Worm (Caenorhabditis elegans) whole organism, L4 larva: ENCODE measurements around the gene F40F8.4.

Experiments
- arid-1 ChIP-seq: fragments of 200-800 bp; sonication (Bioruptor generic); conservative IDR thresholded peaks from 2 replicates; pipeline ENCODE4 v1.3.6; 2022; ENCODE audit warnings: missing genetic modification reagents, missing genetic modification characterization, missing compliant biosample characterization
- ceh-82 ChIP-seq: sonication (generic microtip); optimal IDR thresholded peaks from 2 replicates; lab custom pipeline; 2017; ENCODE audit warnings: missing biosample characterization, missing genetic modification characterization
- egl-27 ChIP-seq: sonication (generic microtip); optimal IDR thresholded peaks from 3 replicates; lab custom pipeline; 2017; ENCODE audit warnings: missing biosample characterization, missing genetic modification reagents, missing genetic modification characterization
- fkh-10 ChIP-seq: fragments of 150-350 bp; optimal IDR thresholded peaks from 2 replicates; lab custom pipeline; 2014; ENCODE audit warnings: missing biosample characterization, missing genetic modification reagents, missing genetic modification characterization
- lin-13 ChIP-seq: fragments of 150-350 bp; optimal IDR thresholded peaks from 2 replicates; lab custom pipeline; 2014; ENCODE audit warnings: missing biosample characterization, missing genetic modification reagents, missing genetic modification characterization
- lin-39 ChIP-seq: fragments of 150-350 bp; optimal IDR thresholded peaks from 2 replicates; lab custom pipeline; 2014; ENCODE audit warnings: missing biosample characterization, missing genetic modification reagents, missing genetic modification characterization
- lsy-2 ChIP-seq, 2 experiments: fragments of 150-350 bp in 1 of 2; sonication (generic microtip) in 1 of 2; optimal IDR thresholded peaks; 2 replicates each; lab custom pipeline; 2014 to 2017; ENCODE audit warnings: missing biosample characterization in 2 of 2, missing genetic modification characterization in 2 of 2
- nhr-10 ChIP-seq: fragments of 150-350 bp; optimal IDR thresholded peaks from 2 replicates; lab custom pipeline; 2014; ENCODE audit warnings: missing biosample characterization, missing genetic modification characterization
- nhr-11 ChIP-seq: fragments of 150-350 bp; optimal IDR thresholded peaks from 2 replicates; lab custom pipeline; 2014; ENCODE audit warnings: missing biosample characterization, missing genetic modification characterization
- nhr-237 ChIP-seq: sonication (generic microtip); optimal IDR thresholded peaks from 2 replicates; lab custom pipeline; 2017; ENCODE audit warnings: missing biosample characterization, missing genetic modification characterization
- pha-4 ChIP-seq, 2 experiments: fragments of 150-350 bp in 1 of 2; fragments of 200-800 bp in 1 of 2; sonication (Bioruptor generic) in 1 of 2; IDR thresholded peaks in 1 of 2; optimal IDR thresholded peaks in 1 of 2; 2 replicates each; pipeline versions ENCODE4 v1.3.6 to Lab custom; 2014 to 2022; ENCODE audit warnings: missing genetic modification characterization in 2 of 2, missing genetic modification reagents in 2 of 2, missing biosample characterization in 1 of 2, missing compliant biosample characterization in 1 of 2
- pqm-1 ChIP-seq: sonication (generic microtip); optimal IDR thresholded peaks from 2 replicates; lab custom pipeline; 2017; ENCODE audit warnings: missing biosample characterization, missing genetic modification characterization
- skn-1 ChIP-seq: fragments of 150-350 bp; optimal IDR thresholded peaks from 2 replicates; lab custom pipeline; 2014; ENCODE audit warnings: missing biosample characterization, missing genetic modification characterization

ce11 chrII:11094431-11094830 is 45.6 kb downstream of the F40F8.4 start:
- no peak for TF ChIP-seq skn-1
- TF ChIP-seq ceh-82 (tag; lab: Kevin White, UChicago) = no peak
- TF ChIP-seq pha-4 (GFP tag; IDR thresholded peaks at IDR 0.05; lab: Robert Waterston, UW) = no peak
- no peak for TF ChIP-seq pha-4 (tag; optimal IDR thresholded peaks at IDR 0.05; lab: Kevin White, UChicago)
- no peak for TF ChIP-seq egl-27
- no peak for TF ChIP-seq pqm-1 (tag; lab: Kevin White, UChicago)
- TF ChIP-seq nhr-10 (tag; lab: Kevin White, UChicago) = no peak
- TF ChIP-seq fkh-10 (GFP tag; lab: Kevin White, UChicago) = no peak
- no peak for TF ChIP-seq lin-39 (tag; lab: Kevin White, UChicago)
- TF ChIP-seq nhr-237 (tag; lab: Kevin White, UChicago) = no peak
- TF ChIP-seq arid-1 (GFP tag; lab: Robert Waterston, UW) = no peak
- TF ChIP-seq lsy-2 (tag; optimal IDR thresholded peaks at IDR 0.05; lab: Kevin White, UChicago) = no peak
- TF ChIP-seq lin-13 = no peak
- no peak for TF ChIP-seq nhr-11 (tag; lab: Kevin White, UChicago)
